Comparison of ENCODE assay signal across 3 worm cellular contexts in genomic region chrII:10523031-10523430, ce11.
A peak's percentile ranks its signal among the peaks of the same experiment; 100 is the strongest.
TF ChIP-seq lines count a peak whose summit lies in the region.

No protein-coding gene starts in this region.

TF ChIP-seq in whole organism, L1 larva, 84 proteins besides CTCF, POLR2A, EP300 and RAD21:
- TF ChIP-seq blmp-1 (tag; optimal IDR thresholded peaks at IDR 0.05; lab: Kevin White, UChicago) (peak; percentile 98), lin-35 (GFP tag; optimal IDR thresholded peaks at IDR 0.05; lab: Kevin White, UChicago) (no peak), elt-3 (tag; optimal IDR thresholded peaks at IDR 0.05; lab: Kevin White, UChicago) (no peak), ceh-63 (GFP tag; optimal IDR thresholded peaks at IDR 0.05; lab: Kevin White, UChicago) (no peak), lin-14 (GFP tag; optimal IDR thresholded peaks at IDR 0.05; lab: Kevin White, UChicago) (no peak), egl-13 (tag; optimal IDR thresholded peaks at IDR 0.05; lab: Kevin White, UChicago) (no peak)

TF ChIP-seq in whole organism, L2 larva, 48 proteins besides CTCF, POLR2A, EP300 and RAD21:
- TF ChIP-seq nhr-12 (tag; optimal IDR thresholded peaks at IDR 0.05; lab: Kevin White, UChicago) (no peak), blmp-1 (tag; optimal IDR thresholded peaks at IDR 0.05; lab: Kevin White, UChicago; ENCODE audit: insufficient read depth) (peak; percentile 57), sma-3 (GFP tag; optimal IDR thresholded peaks at IDR 0.05; lab: Kevin White, UChicago) (no peak)

TF ChIP-seq in whole organism, L3 larva, 47 proteins besides CTCF, POLR2A, EP300 and RAD21:
- TF ChIP-seq egl-5 (tag; optimal IDR thresholded peaks at IDR 0.05; lab: Kevin White, UChicago), result no peak
- TF ChIP-seq nhr-23 (tag; optimal IDR thresholded peaks at IDR 0.05; lab: Kevin White, UChicago), result peak; percentile 55

Comparison
In these comparisons a context has a peak if more than half of its experiments do, and no peak if none do; other contexts are left out.
1. Of the 22 proteins assayed by ChIP-seq in both whole organism, L1 larva and whole organism, L2 larva: peak only in whole organism, L1 larva: none; only in whole organism, L2 larva: none; in both: blmp-1; in neither: 21.